Worm (Caenorhabditis elegans): ENCODE measurements around the gene pqn-89.

DNA sequence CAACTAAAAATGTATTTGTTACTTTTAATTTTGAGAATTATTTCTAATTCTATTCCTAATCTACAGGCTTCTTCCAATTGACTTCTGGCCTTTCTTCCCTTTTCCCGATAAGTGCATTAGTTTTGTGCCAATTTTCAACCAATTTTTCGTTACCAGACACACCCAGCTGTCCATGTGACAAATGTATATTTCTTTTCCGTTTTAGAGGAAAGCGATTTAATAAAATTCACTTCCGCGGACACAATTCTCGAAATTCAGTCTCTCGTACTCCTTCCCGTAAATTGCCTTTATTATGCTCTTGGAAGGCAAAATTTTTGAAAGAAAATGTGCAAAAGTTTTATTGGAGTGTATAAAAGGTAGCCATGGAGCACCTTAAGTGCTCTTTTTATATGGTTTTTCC, 36.4 kb downstream of the pqn-89 start:
- TF ChIP-seq B0310.2 (tag; optimal IDR thresholded peaks at IDR 0.05) (no peak), sea-1 (GFP tag; conservative IDR thresholded peaks at IDR 0.05) (no peak), hmg-4 (GFP tag; optimal IDR thresholded peaks at IDR 0.05) (no peak), F13C5.2 (tag; optimal IDR thresholded peaks at IDR 0.05) (no peak), hnd-1 (tag; optimal IDR thresholded peaks at IDR 0.05) (no peak), ama-1 (optimal IDR thresholded peaks at IDR 0.05) (no peak), ceh-36 (tag; optimal IDR thresholded peaks at IDR 0.05) (no peak), tbx-37 (GFP tag; conservative IDR thresholded peaks at IDR 0.05) (no peak), ceh-13 (GFP tag; optimal IDR thresholded peaks at IDR 0.05) (no peak), tra-4 (tag; optimal IDR thresholded peaks at IDR 0.05) (no peak), flt-1 (GFP tag; IDR thresholded peaks at IDR 0.05) (no peak), tbx-11 (GFP tag; IDR thresholded peaks at IDR 0.05) (no peak), hmbx-1 (tag; optimal IDR thresholded peaks at IDR 0.05) (no peak), scrt-1 (GFP tag; IDR thresholded peaks at IDR 0.05) (no peak)
